Fruit fly (Drosophila melanogaster) whole organism: ENCODE results near the gene Cisd2.

Source experiments
- Dll ChIP-seq: fragments of >200 bp; optimal IDR thresholded peaks from 2 replicates; lab custom pipeline; 2017
- EcR ChIP-seq, 2 experiments: fragments of >200 bp; optimal IDR thresholded peaks; 2 replicates each; lab custom pipeline; 2017; ENCODE audit warnings: missing biosample characterization in 2 of 2, missing genetic modification characterization in 2 of 2, missing genetic modification reagents in 2 of 2
- pan ChIP-seq: fragments of >200 bp; optimal IDR thresholded peaks from 2 replicates; lab custom pipeline; 2017
- psq ChIP-seq: fragments of >200 bp; optimal IDR thresholded peaks from 2 replicates; lab custom pipeline; 2017
- usp ChIP-seq: fragments of >200 bp; optimal IDR thresholded peaks from 2 replicates; lab custom pipeline; 2017; ENCODE audit warnings: missing biosample characterization, missing genetic modification characterization, mixed read lengths

dm6 chr3R:29207996-29208395, 15.2 kb downstream of the Cisd2 start:
- no peak for TF ChIP-seq EcR (GFP tag; optimal IDR thresholded peaks at IDR 0.05; lab: Kevin White, UChicago)
- TF ChIP-seq pan, result no peak
- TF ChIP-seq psq, result no peak
- no peak for TF ChIP-seq Dll (lab: Kevin White, UChicago)
- no peak for TF ChIP-seq usp
